Worm (Caenorhabditis elegans): ENCODE data around the gene C29F5.1.

The C29F5.1 gene

ce11 chrII:6269805-6270414 lies 33.4 kb upstream of the C29F5.1 start, which contains the start of gene F13H8.2 (continued):
- peak; percentile 59 for TF ChIP-seq pax-3 (tag; optimal IDR thresholded peaks at IDR 0.05)
- TF ChIP-seq nhr-28 (tag; optimal IDR thresholded peaks at IDR 0.05): no peak
- no peak for TF ChIP-seq sup-37 (GFP tag; optimal IDR thresholded peaks at IDR 0.05)
- TF ChIP-seq lin-15B (tag; optimal IDR thresholded peaks at IDR 0.05): peak; percentile 70
- peak; percentile 86 for TF ChIP-seq snu-23 (GFP tag; optimal IDR thresholded peaks at IDR 0.05)
- no peak for TF ChIP-seq ceh-90 (tag; optimal IDR thresholded peaks at IDR 0.05)
- TF ChIP-seq tbx-2 (tag; optimal IDR thresholded peaks at IDR 0.05): peak; percentile 86
- peak; percentile 74 to 78 (median 75) for TF ChIP-seq ceh-82 (tag; optimal IDR thresholded peaks at IDR 0.05)
- TF ChIP-seq nhr-71 (tag; optimal IDR thresholded peaks at IDR 0.05): peak; percentile 90
- peak; percentile 67 for TF ChIP-seq ama-1 (optimal IDR thresholded peaks at IDR 0.05)
- peak; percentile 72 for TF ChIP-seq lir-3 (tag; optimal IDR thresholded peaks at IDR 0.05; ENCODE audit: poor library complexity)
- peak; percentile 37 for TF ChIP-seq elt-2 (tag; optimal IDR thresholded peaks at IDR 0.05)
- peak; percentile 57 for TF ChIP-seq jun-1 (tag; optimal IDR thresholded peaks at IDR 0.05)
- peak; percentile 82 for TF ChIP-seq dsc-1 (tag; optimal IDR thresholded peaks at IDR 0.05)
- peak; percentile 25 for TF ChIP-seq sox-4 (tag; optimal IDR thresholded peaks at IDR 0.05)
- peak; percentile 70 for TF ChIP-seq blmp-1 (tag; optimal IDR thresholded peaks at IDR 0.05)
- TF ChIP-seq ztf-4 (tag; optimal IDR thresholded peaks at IDR 0.05): peak; percentile 47
- TF ChIP-seq egl-27 (tag; optimal IDR thresholded peaks at IDR 0.05): no peak
- no peak for TF ChIP-seq unc-62 (GFP tag; optimal IDR thresholded peaks at IDR 0.05)
- peak; percentile 75 for TF ChIP-seq xbp-1 (tag; optimal IDR thresholded peaks at IDR 0.05)
- TF ChIP-seq nhr-12 (tag; optimal IDR thresholded peaks at IDR 0.05): no peak
- no peak for TF ChIP-seq sptf-1 (tag; optimal IDR thresholded peaks at IDR 0.05)
- peak; percentile 98 for TF ChIP-seq F16B12.6 (tag; optimal IDR thresholded peaks at IDR 0.05)
- peak; percentile 80 for TF ChIP-seq mep-1 (tag; optimal IDR thresholded peaks at IDR 0.05)
- no peak for TF ChIP-seq nhr-84 (tag; optimal IDR thresholded peaks at IDR 0.05)
- TF ChIP-seq mef-2 (tag; optimal IDR thresholded peaks at IDR 0.05): no peak
- peak; percentile 68 for TF ChIP-seq fkh-8 (tag; optimal IDR thresholded peaks at IDR 0.05)
- peak; percentile 63 for TF ChIP-seq aly-2 (tag; optimal IDR thresholded peaks at IDR 0.05)
- TF ChIP-seq rnt-1 (tag; optimal IDR thresholded peaks at IDR 0.05): peak; percentile 88
- no peak for TF ChIP-seq fkh-4 (tag; optimal IDR thresholded peaks at IDR 0.05; ENCODE audit: borderline replicate concordance)
- TF ChIP-seq nhr-85 (tag): peak; percentile 88
- TF ChIP-seq ces-1 (GFP tag; optimal IDR thresholded peaks at IDR 0.05): no peak
- TF ChIP-seq mdl-1 (tag; optimal IDR thresholded peaks at IDR 0.05): peak in 1 of 2 experiments; percentile 75
- peak; percentile 20 for TF ChIP-seq fkh-10 (GFP tag; optimal IDR thresholded peaks at IDR 0.05)
- no peak for TF ChIP-seq alr-1 (tag; optimal IDR thresholded peaks at IDR 0.05; ENCODE audit: borderline replicate concordance)
- TF ChIP-seq skn-1 (tag; optimal IDR thresholded peaks at IDR 0.05): peak; percentile 44
- TF ChIP-seq unc-86 (tag; optimal IDR thresholded peaks at IDR 0.05): peak; percentile 80
- no peak for TF ChIP-seq ceh-63 (GFP tag; optimal IDR thresholded peaks at IDR 0.05)
- peak; percentile 56 for TF ChIP-seq lin-13 (GFP tag; optimal IDR thresholded peaks at IDR 0.05)
- TF ChIP-seq efl-3 (GFP tag; optimal IDR thresholded peaks at IDR 0.05): no peak
- peak; percentile 80 for TF ChIP-seq C16A3.4 (tag; optimal IDR thresholded peaks at IDR 0.05)
- TF ChIP-seq egl-13 (tag; optimal IDR thresholded peaks at IDR 0.05): peak; percentile 81
- TF ChIP-seq unc-130 (tag; optimal IDR thresholded peaks at IDR 0.05): peak; percentile 90
- TF ChIP-seq ceh-8 (GFP tag; optimal IDR thresholded peaks at IDR 0.05): peak; percentile 83
- peak; percentile 96 to 98 for TF ChIP-seq lin-35 (GFP tag; optimal IDR thresholded peaks at IDR 0.05)
- peak in 2 of 6 experiments; percentile 55 for TF ChIP-seq elt-3 (tag; optimal IDR thresholded peaks at IDR 0.05)
- TF ChIP-seq vab-15 (tag; optimal IDR thresholded peaks at IDR 0.05): peak; percentile 41
- no peak for TF ChIP-seq nhr-76 (tag; optimal IDR thresholded peaks at IDR 0.05)
- peak in 1 of 2 experiments; percentile 59 for TF ChIP-seq ztf-11 (tag; optimal IDR thresholded peaks at IDR 0.05)
- peak; percentile 82 to 90 for TF ChIP-seq lsy-2 (tag; optimal IDR thresholded peaks at IDR 0.05)
- peak; percentile 91 for TF ChIP-seq nhr-47 (tag; optimal IDR thresholded peaks at IDR 0.05)
- peak; percentile 58 for TF ChIP-seq C04F5.9 (tag; optimal IDR thresholded peaks at IDR 0.05)
- no peak for TF ChIP-seq nhr-237 (tag; optimal IDR thresholded peaks at IDR 0.05)

Measured in whole organism, L1 larva.